Fruit fly (Drosophila melanogaster) whole organism, embryonic: Measurements from ENCODE around the gene CG14664.

Experiments
- BtbVII ChIP-seq: fragments of 200-800 bp; sonication (Bioruptor generic); optimal IDR thresholded peaks from 3 replicates; lab custom pipeline; 2017; ENCODE audit warnings: missing biosample characterization, mild to moderate bottlenecking, missing genetic modification characterization
- CG10209 ChIP-seq: fragments of 200-800 bp; sonication (Bioruptor generic); optimal IDR thresholded peaks from 3 replicates; lab custom pipeline; 2017; ENCODE audit warnings: missing biosample characterization, mild to moderate bottlenecking, missing genetic modification characterization, missing genetic modification reagents
- CG11560 ChIP-seq: fragments of 200-800 bp; sonication (Bioruptor generic); IDR thresholded peaks from 3 replicates; pipeline ENCODE4 v1.3.6; 2022; ENCODE audit warnings: missing biosample characterization, missing genetic modification characterization
- CG14050 ChIP-seq: fragments of 200-800 bp; sonication (Bioruptor generic); IDR thresholded peaks from 3 replicates; pipeline ENCODE4 v1.3.6; 2022; ENCODE audit warnings: missing biosample characterization, missing genetic modification characterization
- CG1602 ChIP-seq: fragments of 200-800 bp; sonication (Bioruptor generic); optimal IDR thresholded peaks from 3 replicates; lab custom pipeline; 2016; ENCODE audit warnings: missing biosample characterization, missing genetic modification characterization
- CG17385 ChIP-seq: fragments of 200-800 bp; sonication (Bioruptor generic); optimal IDR thresholded peaks from 3 replicates; lab custom pipeline; 2018; ENCODE audit warnings: missing biosample characterization, mild to moderate bottlenecking, missing genetic modification characterization
- CG34376 ChIP-seq: fragments of 200-800 bp; sonication (Bioruptor generic); optimal IDR thresholded peaks from 2 replicates; lab custom pipeline; 2018; ENCODE audit warnings: missing biosample characterization, mild to moderate bottlenecking, missing genetic modification characterization
- CG4730 ChIP-seq: fragments of 200-800 bp; sonication (Bioruptor generic); IDR thresholded peaks from 2 replicates; pipeline ENCODE4 v1.3.6; 2022; ENCODE audit warnings: missing biosample characterization, missing genetic modification characterization
- CG4854 ChIP-seq: fragments of 200-800 bp; sonication (Bioruptor generic); optimal IDR thresholded peaks from 2 replicates; lab custom pipeline; 2016; ENCODE audit warnings: missing biosample characterization, missing genetic modification characterization, inconsistent platforms
- CG6254 ChIP-seq: fragments of 200-800 bp; sonication (Bioruptor generic); optimal IDR thresholded peaks from 3 replicates; lab custom pipeline; 2017; ENCODE audit warnings: mild to moderate bottlenecking, missing biosample characterization, missing genetic modification reagents, missing genetic modification characterization
- CG7271 ChIP-seq: fragments of 200-800 bp; sonication (Bioruptor generic); optimal IDR thresholded peaks from 2 replicates; lab custom pipeline; 2018; ENCODE audit warnings: missing biosample characterization, mild to moderate bottlenecking, missing genetic modification characterization, moderate library complexity
- CG8924 ChIP-seq: fragments of 200-800 bp; optimal IDR thresholded peaks from 3 replicates; lab custom pipeline; 2019; ENCODE audit warnings: missing biosample characterization, mild to moderate bottlenecking, missing genetic modification characterization, moderate library complexity
- CG8944 ChIP-seq: fragments of 200-800 bp; sonication (Bioruptor generic); optimal IDR thresholded peaks from 3 replicates; lab custom pipeline; 2016; ENCODE audit warnings: missing biosample characterization, missing genetic modification characterization
- Gug ChIP-seq: fragments of 200-800 bp; sonication (Bioruptor generic); IDR thresholded peaks from 4 replicates; pipeline ENCODE4 v1.3.6; 2022; ENCODE audit warnings: missing biosample characterization, missing genetic modification characterization
- H2.0 ChIP-seq: fragments of 200-800 bp; sonication (Bioruptor generic); IDR thresholded peaks from 2 replicates; pipeline ENCODE4 v1.3.6; 2022; ENCODE audit warnings: missing biosample characterization, missing genetic modification characterization
- HLH3B ChIP-seq: fragments of 200-800 bp; sonication (Bioruptor generic); IDR thresholded peaks from 2 replicates; pipeline ENCODE4 v1.3.6; 2022; ENCODE audit warnings: missing biosample characterization, missing genetic modification characterization
- HLH54F ChIP-seq: fragments of 200-800 bp; sonication (Bioruptor generic); optimal IDR thresholded peaks from 3 replicates; lab custom pipeline; 2016; ENCODE audit warnings: missing biosample characterization, missing genetic modification characterization
- Hand ChIP-seq: fragments of 200-800 bp; sonication (Bioruptor generic); optimal IDR thresholded peaks from 2 replicates; lab custom pipeline; 2017; ENCODE audit warnings: mild to moderate bottlenecking, missing biosample characterization, missing genetic modification reagents, missing genetic modification characterization
- Hey ChIP-seq: fragments of 200-800 bp; sonication (Bioruptor generic); optimal IDR thresholded peaks from 3 replicates; lab custom pipeline; 2018; ENCODE audit warnings: missing biosample characterization, mild to moderate bottlenecking, missing genetic modification characterization
- MTF-1 ChIP-seq: fragments of 200-800 bp; sonication (Bioruptor generic); optimal IDR thresholded peaks from 2 replicates; lab custom pipeline; 2018; ENCODE audit warnings: missing biosample characterization, mild to moderate bottlenecking, missing genetic modification characterization, borderline replicate concordance
- Mad ChIP-seq: fragments of 200-800 bp; sonication (Bioruptor generic); optimal IDR thresholded peaks from 2 replicates; lab custom pipeline; 2016; ENCODE audit warnings: missing biosample characterization, missing genetic modification characterization
- Med ChIP-seq: fragments of 200-800 bp; sonication (Bioruptor generic); peaks from one replicate; lab custom pipeline; 2016; ENCODE audit warnings: missing biosample characterization, missing genetic modification characterization, mild to moderate bottlenecking, inconsistent platforms, moderate library complexity
- Meics ChIP-seq: fragments of 200-800 bp; sonication (Bioruptor generic); optimal IDR thresholded peaks from 2 replicates; lab custom pipeline; 2017; ENCODE audit warnings: missing biosample characterization, mild to moderate bottlenecking, missing genetic modification characterization
- NC2α ChIP-seq: fragments of 200-800 bp; sonication (Bioruptor generic); optimal IDR thresholded peaks from 2 replicates; lab custom pipeline; 2016; ENCODE audit warnings: missing biosample characterization, missing genetic modification characterization
- Pdp1 ChIP-seq, 2 experiments: fragments of 200-800 bp; sonication (Bioruptor generic); optimal IDR thresholded peaks; 3 replicates each; lab custom pipeline; 2016; ENCODE audit warnings: missing biosample characterization in 2 of 2, missing genetic modification characterization in 2 of 2, mild to moderate bottlenecking in 1 of 2, moderate library complexity in 1 of 2
- Side ChIP-seq: fragments of 200-800 bp; sonication (Bioruptor generic); optimal IDR thresholded peaks from 2 replicates; lab custom pipeline; 2016; ENCODE audit warnings: missing biosample characterization, missing genetic modification characterization
- Xbp1 ChIP-seq: fragments of 200-800 bp; sonication (Bioruptor generic); optimal IDR thresholded peaks from 3 replicates; lab custom pipeline; 2016; ENCODE audit warnings: missing biosample characterization, mild to moderate bottlenecking, missing genetic modification characterization
- Xrp1 ChIP-seq: fragments of 200-800 bp; sonication (Bioruptor generic); IDR thresholded peaks from 2 replicates; pipeline ENCODE4 v1.3.6; 2022; ENCODE audit warnings: missing biosample characterization, missing genetic modification characterization
- aop ChIP-seq: fragments of 200-800 bp; sonication (Bioruptor generic); IDR thresholded peaks from 2 replicates; pipeline ENCODE4 v1.3.6; 2022; ENCODE audit warnings: missing biosample characterization, missing genetic modification characterization
- bab2 ChIP-seq: fragments of 200-800 bp; sonication (Bioruptor generic); optimal IDR thresholded peaks from 2 replicates; lab custom pipeline; 2016; ENCODE audit warnings: missing biosample characterization, missing genetic modification characterization
- br ChIP-seq: fragments of >200 bp; optimal IDR thresholded peaks from 2 replicates; lab custom pipeline; 2017
- crp ChIP-seq, 2 experiments: fragments of 200-800 bp; sonication (Bioruptor generic); optimal IDR thresholded peaks; 2 replicates in 1 of 2; 3 replicates in 1 of 2; lab custom pipeline; 2017; ENCODE audit warnings: missing biosample characterization in 2 of 2, missing genetic modification characterization in 2 of 2, mild to moderate bottlenecking in 1 of 2, moderate library complexity in 1 of 2
- dysf ChIP-seq: fragments of 200-800 bp; sonication (Bioruptor generic); IDR thresholded peaks from 3 replicates; pipeline ENCODE4 v1.3.6; 2022; ENCODE audit warnings: missing biosample characterization, missing genetic modification characterization
- en ChIP-seq: fragments of 200-800 bp; sonication (Bioruptor generic); optimal IDR thresholded peaks from 2 replicates; lab custom pipeline; 2016; ENCODE audit warnings: missing biosample characterization, missing genetic modification characterization
- eve ChIP-seq, 2 experiments: fragments of >200 bp; optimal IDR thresholded peaks; 2 replicates each; lab custom pipeline; 2017; ENCODE audit warnings: missing biosample characterization in 2 of 2, missing genetic modification characterization in 2 of 2
- exex ChIP-seq: fragments of 200-800 bp; sonication (Bioruptor generic); optimal IDR thresholded peaks from 4 replicates; lab custom pipeline; 2018; ENCODE audit warnings: missing biosample characterization, mild to moderate bottlenecking, missing genetic modification characterization, moderate library complexity
- grn ChIP-seq: fragments of 200-800 bp; sonication (Bioruptor generic); optimal IDR thresholded peaks from 3 replicates; lab custom pipeline; 2017; ENCODE audit warnings: missing biosample characterization, missing genetic modification characterization
- gro ChIP-seq: fragments of 200-800 bp; sonication (Bioruptor generic); optimal IDR thresholded peaks from 2 replicates; lab custom pipeline; 2016; ENCODE audit warnings: missing biosample characterization, missing genetic modification characterization
- jing ChIP-seq: fragments of 200-800 bp; sonication (Bioruptor generic); optimal IDR thresholded peaks from 2 replicates; lab custom pipeline; 2018; ENCODE audit warnings: missing biosample characterization, mild to moderate bottlenecking, missing genetic modification characterization
- kni ChIP-seq: fragments of 200-800 bp; sonication (Bioruptor generic); optimal IDR thresholded peaks from 3 replicates; lab custom pipeline; 2017; ENCODE audit warnings: mild to moderate bottlenecking, missing biosample characterization, missing genetic modification reagents, missing genetic modification characterization
- lbe ChIP-seq: fragments of 200-800 bp; sonication (Bioruptor generic); optimal IDR thresholded peaks from 2 replicates; lab custom pipeline; 2016; ENCODE audit warnings: missing biosample characterization, mild to moderate bottlenecking, missing genetic modification characterization
- nom ChIP-seq: fragments of 200-800 bp; sonication (Bioruptor generic); optimal IDR thresholded peaks from 2 replicates; lab custom pipeline; 2017; ENCODE audit warnings: missing biosample characterization, missing genetic modification characterization, mild to moderate bottlenecking, moderate library complexity, missing genetic modification reagents
- row ChIP-seq: fragments of 200-800 bp; sonication (Bioruptor generic); IDR thresholded peaks from 3 replicates; pipeline ENCODE4 v1.3.6; 2022; ENCODE audit warnings: missing biosample characterization, missing genetic modification characterization
- salm ChIP-seq: fragments of 200-800 bp; sonication (Bioruptor generic); optimal IDR thresholded peaks from 2 replicates; lab custom pipeline; 2018; ENCODE audit warnings: missing biosample characterization, mild to moderate bottlenecking, missing genetic modification characterization
- sc ChIP-seq, 3 experiments: fragments of >200 bp in 2 of 3; fragments of 200-800 bp in 1 of 3; sonication (Bioruptor generic) in 1 of 3; optimal IDR thresholded peaks; 2 replicates in 2 of 3; 3 replicates in 1 of 3; lab custom pipeline; 2017; ENCODE audit warnings: mild to moderate bottlenecking in 1 of 3, missing biosample characterization in 1 of 3, missing genetic modification characterization in 1 of 3, missing genetic modification reagents in 1 of 3
- sens ChIP-seq: fragments of 200-800 bp; sonication (Bioruptor generic); peaks from one replicate; lab custom pipeline; 2016; ENCODE audit warnings: missing biosample characterization, missing genetic modification characterization
- seq ChIP-seq: fragments of 200-800 bp; sonication (Bioruptor generic); IDR thresholded peaks from 2 replicates; pipeline ENCODE4 v1.3.6; 2022; ENCODE audit warnings: missing biosample characterization, missing genetic modification characterization
- slp2 ChIP-seq: fragments of 200-800 bp; sonication (Bioruptor generic); optimal IDR thresholded peaks from 2 replicates; lab custom pipeline; 2016; ENCODE audit warnings: missing biosample characterization, missing genetic modification characterization
- stc ChIP-seq: fragments of 200-800 bp; sonication (Bioruptor generic); IDR thresholded peaks from 2 replicates; pipeline ENCODE4 v1.3.6; 2022; ENCODE audit warnings: missing biosample characterization, missing genetic modification characterization
- tna ChIP-seq: fragments of 200-800 bp; sonication (Bioruptor generic); IDR thresholded peaks from 2 replicates; pipeline ENCODE4 v1.3.6; 2022; ENCODE audit warnings: missing biosample characterization, missing genetic modification characterization; ENCODE audit not compliant: partially characterized antibody
- wor ChIP-seq: fragments of 200-800 bp; sonication (Bioruptor generic); IDR thresholded peaks from 2 replicates; pipeline ENCODE4 v1.3.6; 2022; ENCODE audit warnings: missing biosample characterization, missing genetic modification characterization
- zfh1 ChIP-seq: fragments of 200-800 bp; sonication (Bioruptor generic); IDR thresholded peaks from 3 replicates; pipeline ENCODE4 v1.3.6; 2022; ENCODE audit warnings: missing biosample characterization, missing genetic modification characterization

Gene CG14664

dm6 chr3R:5203796-5204195, 20.1 kb upstream of the CG14664 start (continued):
- TF ChIP-seq CG14050 (GFP tag; lab: Robert Waterston, UW) (no peak), H2.0 (GFP tag; lab: Robert Waterston, UW) (no peak), BtbVII (GFP tag; lab: Kevin White, UChicago) (no peak), Hey (tag; lab: Kevin White, UChicago) (no peak), CG1602 (GFP tag; lab: Kevin White, UChicago) (no peak), tna (no peak), stc (GFP tag; lab: Robert Waterston, UW) (no peak), Xbp1 (GFP tag; lab: Kevin White, UChicago) (no peak), CG4854 (no peak), kni (GFP tag; lab: Kevin White, UChicago) (peak; percentile 17), Side (GFP tag; lab: Kevin White, UChicago) (no peak), CG17385 (GFP tag; lab: Kevin White, UChicago) (no peak), CG10209 (no peak), Xrp1 (GFP tag; lab: Robert Waterston, UW) (0 out of 2 replicates have a peak, but pooled peaks have one; percentile 20), CG34376 (GFP tag; lab: Kevin White, UChicago) (no peak), CG11560 (tag; lab: Robert Waterston, UW) (no peak), HLH3B (GFP tag; lab: Robert Waterston, UW) (no peak), Pdp1 (GFP tag; optimal IDR thresholded peaks at IDR 0.05; lab: Kevin White, UChicago) (peak in 1 of 2 experiments; percentile 13), CG8944 (no peak), Med (GFP tag; lab: Kevin White, UChicago) (no peak), Mad (GFP tag; lab: Kevin White, UChicago) (no peak), HLH54F (GFP tag; lab: Kevin White, UChicago) (no peak), gro (GFP tag; lab: Kevin White, UChicago) (no peak), MTF-1 (GFP tag; lab: Kevin White, UChicago) (no peak), sc (optimal IDR thresholded peaks at IDR 0.05; lab: Kevin White, UChicago) (no peak), sc (GFP tag; optimal IDR thresholded peaks at IDR 0.05; lab: Kevin White, UChicago) (no peak), wor (GFP tag; lab: Robert Waterston, UW) (no peak), bab2 (GFP tag; lab: Kevin White, UChicago) (no peak), nom (GFP tag; lab: Kevin White, UChicago) (no peak), exex (tag; lab: Kevin White, UChicago) (no peak), jing (GFP tag; lab: Kevin White, UChicago) (no peak), eve (GFP tag; optimal IDR thresholded peaks at IDR 0.05; lab: Kevin White, UChicago) (no peak), en (GFP tag; lab: Kevin White, UChicago) (no peak), CG8924 (no peak), CG6254 (GFP tag; lab: Kevin White, UChicago) (no peak), br (lab: Kevin White, UChicago) (no peak), slp2 (GFP tag; lab: Kevin White, UChicago) (no peak), CG4730 (GFP tag; lab: Robert Waterston, UW) (no peak), dysf (GFP tag; lab: Robert Waterston, UW) (no peak), sens (GFP tag; lab: Kevin White, UChicago) (peak; percentile 79), Meics (no peak), CG7271 (tag; lab: Kevin White, UChicago) (no peak), seq (GFP tag; lab: Robert Waterston, UW) (no peak), lbe (GFP tag; lab: Kevin White, UChicago) (no peak), grn (GFP tag; lab: Kevin White, UChicago) (peak; percentile 21), aop (GFP tag; lab: Robert Waterston, UW) (no peak), zfh1 (no peak), Hand (GFP tag; lab: Kevin White, UChicago) (no peak), NC2α (GFP tag; lab: Kevin White, UChicago) (no peak), crp (GFP tag; optimal IDR thresholded peaks at IDR 0.05; lab: Kevin White, UChicago) (no peak), Gug (GFP tag; lab: Robert Waterston, UW) (no peak), row (GFP tag; lab: Robert Waterston, UW) (no peak), salm (tag; lab: Kevin White, UChicago) (no peak)
